Worm (Caenorhabditis elegans): ENCODE data around the gene ZK1098.3.

DNA sequence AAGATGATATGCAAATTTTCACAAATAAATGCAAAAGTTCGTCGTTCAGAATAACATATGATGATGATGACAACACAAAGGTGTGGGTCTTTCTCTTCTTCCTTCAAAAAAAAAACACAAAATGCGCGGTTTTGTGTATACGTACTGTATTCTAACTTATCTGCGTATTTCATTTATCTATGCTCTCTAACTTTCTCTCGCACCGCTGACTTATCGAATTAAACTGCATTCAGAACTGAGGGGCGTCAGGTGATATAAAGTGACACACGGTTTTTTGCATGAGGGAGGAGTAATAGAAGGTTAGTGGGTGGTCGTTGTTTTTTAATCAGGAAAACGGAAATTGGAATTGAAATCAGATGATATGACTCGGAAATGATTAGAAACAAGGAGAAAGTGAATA is 38.2 kb downstream of the ZK1098.3 start, which contains the start of gene sod-4:
- TF ChIP-seq ama-1 (optimal IDR thresholded peaks at IDR 0.05) (no peak), ets-7 (tag; optimal IDR thresholded peaks at IDR 0.05) (no peak), B0310.2 (tag; optimal IDR thresholded peaks at IDR 0.05) (no peak), flt-1 (GFP tag; IDR thresholded peaks at IDR 0.05) (no peak), scrt-1 (GFP tag; IDR thresholded peaks at IDR 0.05) (no peak)
